Worm (Caenorhabditis elegans) whole organism, mixed stage, embryonic: Measurements from ENCODE around the gene C50E10.2.

Source experiments
- ceh-83 ChIP-seq: fragments of 200-800 bp; sonication (Bioruptor generic); optimal IDR thresholded peaks from 2 replicates; lab custom pipeline; 2018; ENCODE audit warnings: mild to moderate bottlenecking, missing genetic modification characterization, missing compliant biosample characterization
- elt-1 ChIP-seq: sonication (generic microtip); optimal IDR thresholded peaks from 2 replicates; lab custom pipeline; 2017; ENCODE audit warnings: missing genetic modification characterization, mild to moderate bottlenecking, missing compliant biosample characterization, antibody characterized with exemption, moderate library complexity, borderline replicate concordance; ENCODE audit not compliant: insufficient read depth
- ham-2 ChIP-seq: fragments of 200-800 bp; sonication (Bioruptor generic); optimal IDR thresholded peaks from 2 replicates; lab custom pipeline; 2018; ENCODE audit warnings: mild to moderate bottlenecking, missing genetic modification characterization, missing compliant biosample characterization
- lsy-2 ChIP-seq: fragments of 150-350 bp; optimal IDR thresholded peaks from 2 replicates; lab custom pipeline; 2014; ENCODE audit warnings: missing biosample characterization, missing genetic modification characterization
- mab-5 ChIP-seq: fragments of 150-350 bp; optimal IDR thresholded peaks from 2 replicates; lab custom pipeline; 2014; ENCODE audit warnings: missing biosample characterization, missing genetic modification characterization
- nhr-12 ChIP-seq: fragments of 150-350 bp; optimal IDR thresholded peaks from 2 replicates; lab custom pipeline; 2014; ENCODE audit warnings: missing biosample characterization, missing genetic modification characterization
- nhr-28 ChIP-seq: fragments of 150-350 bp; optimal IDR thresholded peaks from 2 replicates; lab custom pipeline; 2014; ENCODE audit warnings: missing biosample characterization, missing genetic modification characterization
- nhr-76 ChIP-seq: sonication (generic microtip); optimal IDR thresholded peaks from 2 replicates; lab custom pipeline; 2017; ENCODE audit warnings: missing biosample characterization, missing genetic modification characterization
- pha-4 ChIP-seq: fragments of 150-350 bp; optimal IDR thresholded peaks from 2 replicates; lab custom pipeline; 2018; ENCODE audit warnings: missing biosample characterization, missing genetic modification reagents, missing genetic modification characterization
- snpc-4 ChIP-seq: fragments of 150-350 bp; optimal IDR thresholded peaks from 2 replicates; lab custom pipeline; 2014; ENCODE audit warnings: missing biosample characterization, missing genetic modification characterization
- unc-62 ChIP-seq: fragments of 150-350 bp; optimal IDR thresholded peaks from 2 replicates; lab custom pipeline; 2014; ENCODE audit warnings: missing biosample characterization, missing genetic modification reagents, missing genetic modification characterization

DNA sequence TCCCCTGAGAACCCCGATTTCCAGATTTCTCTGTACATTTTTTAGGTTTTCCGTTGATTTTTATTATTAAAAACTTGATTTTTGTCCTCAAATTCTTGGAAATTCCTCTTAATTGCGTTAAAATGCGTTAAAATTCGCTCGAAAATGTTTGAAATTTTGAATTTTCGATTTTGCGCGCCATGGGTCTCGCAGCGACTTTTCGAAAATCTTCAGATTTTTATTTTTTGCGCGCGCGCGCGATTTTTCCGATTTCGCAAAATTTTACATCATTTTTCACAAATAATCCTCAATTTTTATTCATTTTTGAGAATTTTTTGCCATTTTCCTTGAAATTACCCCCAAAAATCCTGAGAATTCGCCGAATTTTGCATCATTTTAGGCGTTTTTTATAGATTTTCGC is 25.5 kb downstream of the C50E10.2 start:
- TF ChIP-seq mab-5 (tag; lab: Kevin White, UChicago), result no peak
- TF ChIP-seq pha-4 (tag; lab: Kevin White, UChicago), result no peak
- TF ChIP-seq nhr-28 (tag; lab: Kevin White, UChicago), result no peak
- TF ChIP-seq ham-2 (GFP tag; lab: Kevin White, UChicago), result no peak
- no peak for TF ChIP-seq elt-1 (tag; lab: Kevin White, UChicago)
- TF ChIP-seq lsy-2 (tag; lab: Kevin White, UChicago), result no peak
- no peak for TF ChIP-seq ceh-83 (GFP tag; lab: Kevin White, UChicago)
- no peak for TF ChIP-seq nhr-76 (tag; lab: Kevin White, UChicago)
- no peak for TF ChIP-seq unc-62
- no peak for TF ChIP-seq nhr-12 (tag; lab: Kevin White, UChicago)
- TF ChIP-seq snpc-4 (tag; lab: Kevin White, UChicago), result no peak
